Worm (Caenorhabditis elegans) whole organism, L1 larva: Measurements from ENCODE around the gene Y45F3A.5.

Source experiments
- C16A3.4 ChIP-seq: fragments of 150-350 bp; optimal IDR thresholded peaks from 2 replicates; lab custom pipeline; 2014; ENCODE audit warnings: missing biosample characterization, missing genetic modification characterization
- alr-1 ChIP-seq: fragments of 200-800 bp; sonication (Bioruptor generic); optimal IDR thresholded peaks from 2 replicates; lab custom pipeline; 2018; ENCODE audit warnings: borderline replicate concordance, mild to moderate bottlenecking, missing genetic modification characterization, missing compliant biosample characterization
- aly-2 ChIP-seq: fragments of 150-350 bp; optimal IDR thresholded peaks from 2 replicates; lab custom pipeline; 2014; ENCODE audit warnings: missing biosample characterization, missing genetic modification characterization
- ceh-82 ChIP-seq, 3 experiments: fragments of 150-350 bp in 1 of 3; sonication (generic microtip) in 2 of 3; optimal IDR thresholded peaks; 2 replicates each; lab custom pipeline; 2014 to 2017; ENCODE audit warnings: missing biosample characterization in 3 of 3, missing genetic modification characterization in 3 of 3
- ceh-88 ChIP-seq: fragments of 200-800 bp; sonication (Bioruptor generic); IDR thresholded peaks from 2 replicates; pipeline ENCODE4 v1.3.6; 2022; ENCODE audit warnings: missing genetic modification characterization, missing compliant biosample characterization
- ceh-90 ChIP-seq: sonication (generic microtip); optimal IDR thresholded peaks from 2 replicates; lab custom pipeline; 2016; ENCODE audit warnings: missing genetic modification characterization, missing compliant biosample characterization
- ces-1 ChIP-seq: fragments of 150-350 bp; optimal IDR thresholded peaks from 2 replicates; lab custom pipeline; 2014; ENCODE audit warnings: missing biosample characterization, missing genetic modification reagents, missing genetic modification characterization
- dpl-1 ChIP-seq, 3 experiments: fragments of 150-350 bp in 2 of 3; sonication (generic microtip) in 1 of 3; optimal IDR thresholded peaks; 2 replicates each; lab custom pipeline; 2014 to 2017; ENCODE audit warnings: missing biosample characterization in 3 of 3, missing genetic modification characterization in 3 of 3, missing genetic modification reagents in 3 of 3
- dsc-1 ChIP-seq: sonication (generic microtip); optimal IDR thresholded peaks from 2 replicates; lab custom pipeline; 2016; ENCODE audit warnings: mild to moderate bottlenecking, missing genetic modification characterization, missing compliant biosample characterization
- efl-1 ChIP-seq, 4 experiments: fragments of 150-350 bp; optimal IDR thresholded peaks in 3 of 4; peaks in 1 of 4; 1 replicate in 1 of 4; 2 replicates in 3 of 4; lab custom pipeline; 2014; ENCODE audit warnings: missing biosample characterization in 2 of 4, missing genetic modification characterization in 2 of 4, missing genetic modification reagents in 2 of 4
- egl-13 ChIP-seq: sonication (generic microtip); optimal IDR thresholded peaks from 2 replicates; lab custom pipeline; 2016; ENCODE audit warnings: missing genotype, missing genetic modification reagents, missing genetic modification characterization, missing compliant biosample characterization
- egl-27 ChIP-seq, 2 experiments: fragments of 150-350 bp in 1 of 2; sonication (generic microtip); optimal IDR thresholded peaks; 3 replicates each; lab custom pipeline; 2017 to 2018; ENCODE audit warnings: missing biosample characterization in 2 of 2, missing genetic modification characterization in 2 of 2, missing genetic modification reagents in 2 of 2
- fkh-10 ChIP-seq: sonication (generic microtip); optimal IDR thresholded peaks from 2 replicates; lab custom pipeline; 2017; ENCODE audit warnings: missing biosample characterization, missing genetic modification reagents, missing genetic modification characterization
- fkh-4 ChIP-seq: sonication (generic microtip); optimal IDR thresholded peaks from 2 replicates; lab custom pipeline; 2016; ENCODE audit warnings: missing compliant biosample characterization, missing genetic modification characterization, borderline replicate concordance
- grh-1 ChIP-seq: fragments of 200-800 bp; sonication (Bioruptor generic); IDR thresholded peaks from 2 replicates; pipeline ENCODE4 v1.3.6; 2022; ENCODE audit warnings: missing genetic modification reagents, missing genetic modification characterization, missing compliant biosample characterization
- lin-13 ChIP-seq: fragments of 150-350 bp; optimal IDR thresholded peaks from 2 replicates; lab custom pipeline; 2014; ENCODE audit warnings: missing biosample characterization, missing genetic modification reagents, missing genetic modification characterization
- lin-14 ChIP-seq: fragments of 200-800 bp; sonication (Bioruptor generic); optimal IDR thresholded peaks from 2 replicates; lab custom pipeline; 2018; ENCODE audit warnings: mild to moderate bottlenecking, missing genetic modification characterization, moderate library complexity, missing compliant biosample characterization
- lin-15B ChIP-seq: fragments of 150-350 bp; sonication (generic microtip); optimal IDR thresholded peaks from 3 replicates; lab custom pipeline; 2014; ENCODE audit warnings: missing biosample characterization, missing genetic modification characterization
- lin-35 ChIP-seq, 2 experiments: fragments of 150-350 bp; optimal IDR thresholded peaks; 2 replicates each; lab custom pipeline; 2014; ENCODE audit warnings: missing biosample characterization in 2 of 2, missing genetic modification characterization in 2 of 2, missing genetic modification reagents in 2 of 2
- lir-3 ChIP-seq: sonication (generic microtip); optimal IDR thresholded peaks from 2 replicates; lab custom pipeline; 2016; ENCODE audit warnings: mild to moderate bottlenecking, missing genetic modification characterization, moderate library complexity, missing compliant biosample characterization; ENCODE audit not compliant: poor library complexity
- lsy-2 ChIP-seq, 2 experiments: fragments of 150-350 bp; optimal IDR thresholded peaks; 2 replicates each; lab custom pipeline; 2014; ENCODE audit warnings: missing biosample characterization in 2 of 2, missing genetic modification characterization in 2 of 2
- mab-9 ChIP-seq: fragments of 200-800 bp; sonication (Bioruptor generic); IDR thresholded peaks from 2 replicates; pipeline ENCODE4 v1.3.6; 2022; ENCODE audit warnings: missing genetic modification reagents, missing genetic modification characterization, missing compliant biosample characterization
- nhr-11 ChIP-seq: fragments of 150-350 bp; optimal IDR thresholded peaks from 2 replicates; lab custom pipeline; 2014; ENCODE audit warnings: missing biosample characterization, missing genetic modification characterization
- nhr-19 ChIP-seq: fragments of 200-800 bp; sonication (Bioruptor generic); conservative IDR thresholded peaks from 2 replicates; pipeline ENCODE4 v1.3.6; 2022; ENCODE audit warnings: missing genetic modification characterization, missing compliant biosample characterization
- nhr-237 ChIP-seq: fragments of 150-350 bp; optimal IDR thresholded peaks from 2 replicates; lab custom pipeline; 2014; ENCODE audit warnings: missing biosample characterization, missing genetic modification characterization
- nhr-71 ChIP-seq: sonication (generic microtip); optimal IDR thresholded peaks from 2 replicates; lab custom pipeline; 2016; ENCODE audit warnings: mild to moderate bottlenecking, missing genetic modification characterization, moderate library complexity, missing compliant biosample characterization
- nhr-84 ChIP-seq: sonication (generic microtip); optimal IDR thresholded peaks from 2 replicates; lab custom pipeline; 2017; ENCODE audit warnings: missing biosample characterization, missing genetic modification characterization
- nhr-85 ChIP-seq: sonication (generic microtip); peaks from one replicate; lab custom pipeline; 2016; ENCODE audit warnings: missing genetic modification characterization, inconsistent platforms, missing compliant biosample characterization
- nhr-90 ChIP-seq: sonication (generic microtip); optimal IDR thresholded peaks from 2 replicates; lab custom pipeline; 2016; ENCODE audit warnings: mild to moderate bottlenecking, missing genetic modification characterization, missing compliant biosample characterization; ENCODE audit not compliant: poor library complexity
- pag-3 ChIP-seq: sonication (generic microtip); optimal IDR thresholded peaks from 2 replicates; lab custom pipeline; 2017; ENCODE audit warnings: missing genetic modification characterization, mild to moderate bottlenecking, missing compliant biosample characterization, antibody characterized with exemption, borderline replicate concordance; ENCODE audit not compliant: insufficient read depth
- pax-3 ChIP-seq: fragments of 200-800 bp; sonication (Bioruptor generic); optimal IDR thresholded peaks from 2 replicates; lab custom pipeline; 2018; ENCODE audit warnings: mild to moderate bottlenecking, missing genetic modification characterization, moderate library complexity, missing compliant biosample characterization
- pqm-1 ChIP-seq: sonication (generic microtip); optimal IDR thresholded peaks from 3 replicates; lab custom pipeline; 2017; ENCODE audit warnings: missing biosample characterization, missing genetic modification characterization
- rnt-1 ChIP-seq: sonication (generic microtip); optimal IDR thresholded peaks from 2 replicates; lab custom pipeline; 2016; ENCODE audit warnings: mild to moderate bottlenecking, missing genetic modification characterization, moderate library complexity, missing compliant biosample characterization
- skn-1 ChIP-seq: fragments of 150-350 bp; optimal IDR thresholded peaks from 2 replicates; lab custom pipeline; 2014; ENCODE audit warnings: missing biosample characterization, missing genetic modification characterization
- snpc-4 ChIP-seq: fragments of 150-350 bp; optimal IDR thresholded peaks from 2 replicates; lab custom pipeline; 2014; ENCODE audit warnings: missing biosample characterization, missing genetic modification characterization
- sup-37 ChIP-seq: fragments of 200-800 bp; sonication (Bioruptor generic); optimal IDR thresholded peaks from 2 replicates; lab custom pipeline; 2018; ENCODE audit warnings: mild to moderate bottlenecking, missing genetic modification characterization, missing compliant biosample characterization
- swsn-7 ChIP-seq: sonication (generic microtip); optimal IDR thresholded peaks from 2 replicates; lab custom pipeline; 2016; ENCODE audit warnings: missing genetic modification characterization, missing compliant biosample characterization
- unc-30 ChIP-seq: sonication (generic microtip); optimal IDR thresholded peaks from 2 replicates; lab custom pipeline; 2017; ENCODE audit warnings: missing biosample characterization, missing genetic modification characterization
- unc-86 ChIP-seq: sonication (generic microtip); optimal IDR thresholded peaks from 2 replicates; lab custom pipeline; 2016; ENCODE audit warnings: missing genetic modification characterization, missing compliant biosample characterization
- vab-15 ChIP-seq: sonication (generic microtip); optimal IDR thresholded peaks from 2 replicates; lab custom pipeline; 2017; ENCODE audit warnings: missing genotype, mild to moderate bottlenecking, missing genetic modification characterization, missing compliant biosample characterization
- ztf-11 ChIP-seq, 2 experiments: sonication (generic microtip); optimal IDR thresholded peaks; 2 replicates each; lab custom pipeline; 2016 to 2017; ENCODE audit warnings: missing genetic modification characterization in 2 of 2, missing biosample characterization in 1 of 2, missing compliant biosample characterization in 1 of 2

Y45F3A.5 gene

ce11 chrIII:10634034-10634433, 47.9 kb upstream of the Y45F3A.5 start (continued):
- TF ChIP-seq nhr-90 (tag; lab: Kevin White, UChicago) (peak; percentile 89), unc-30 (tag; lab: Kevin White, UChicago) (peak; percentile 36), sup-37 (peak; percentile 51), fkh-4 (tag; lab: Kevin White, UChicago) (no peak), dsc-1 (tag; lab: Kevin White, UChicago) (peak; percentile 79), snpc-4 (tag; lab: Kevin White, UChicago) (peak; percentile 77), pag-3 (tag; lab: Kevin White, UChicago) (no peak), ceh-90 (tag; lab: Kevin White, UChicago) (no peak), ceh-82 (tag; optimal IDR thresholded peaks at IDR 0.05; lab: Kevin White, UChicago) (peak; percentile 64 to 97 (median 89)), lin-15B (tag; lab: Kevin White, UChicago) (peak; percentile 27), dpl-1 (GFP tag; optimal IDR thresholded peaks at IDR 0.05; lab: Kevin White, UChicago) (peak; percentile 51 to 70 (median 58)), alr-1 (tag; lab: Kevin White, UChicago) (no peak), ztf-11 (tag; optimal IDR thresholded peaks at IDR 0.05; lab: Kevin White, UChicago) (peak in 1 of 2 experiments; percentile 82), efl-1 (optimal IDR thresholded peaks at IDR 0.05; lab: Kevin White, UChicago) (peak; percentile 75 to 82), efl-1 (GFP tag; optimal IDR thresholded peaks at IDR 0.05 in 1 of 2; lab: Kevin White, UChicago) (peak in 1 of 2 experiments; percentile 61), aly-2 (tag; lab: Kevin White, UChicago) (no peak), unc-86 (tag; lab: Kevin White, UChicago) (peak; percentile 91), rnt-1 (tag; lab: Kevin White, UChicago) (peak; percentile 88), pax-3 (peak; percentile 68), lin-14 (GFP tag; lab: Kevin White, UChicago) (peak; percentile 98), lsy-2 (tag; optimal IDR thresholded peaks at IDR 0.05; lab: Kevin White, UChicago) (peak; percentile 84 to 85), ces-1 (GFP tag; lab: Kevin White, UChicago) (no peak), egl-13 (tag; lab: Kevin White, UChicago) (peak; percentile 89), ceh-88 (peak; percentile 52; the same call in 1 of the 2 replicates), pqm-1 (tag; lab: Kevin White, UChicago) (peak; percentile 7), egl-27 (tag; optimal IDR thresholded peaks at IDR 0.05; lab: Kevin White, UChicago) (peak; percentile 60 to 75), nhr-237 (tag; lab: Kevin White, UChicago) (peak; percentile 7), lin-35 (GFP tag; optimal IDR thresholded peaks at IDR 0.05; lab: Kevin White, UChicago) (peak; percentile 68 to 71), nhr-85 (tag; lab: Kevin White, UChicago) (peak; percentile 96), mab-9 (GFP tag; lab: Robert Waterston, UW) (peak; percentile 74), vab-15 (no peak), nhr-71 (peak; percentile 94), fkh-10 (GFP tag; lab: Kevin White, UChicago) (peak; percentile 75), C16A3.4 (tag; lab: Kevin White, UChicago) (peak; percentile 78), nhr-84 (tag; lab: Kevin White, UChicago) (no peak), skn-1 (tag; lab: Kevin White, UChicago) (peak; percentile 67), grh-1 (GFP tag; lab: Robert Waterston, UW) (peak; percentile 86), nhr-19 (GFP tag; lab: Robert Waterston, UW) (peak; percentile 83), swsn-7 (tag; lab: Kevin White, UChicago) (peak; percentile 92), lin-13 (peak; percentile 87), lir-3 (tag; lab: Kevin White, UChicago) (no peak), nhr-11 (tag; lab: Kevin White, UChicago) (peak; percentile 68)
